Worm (Caenorhabditis elegans) whole organism, early embryonic: ENCODE measurements around the gene Y59A8B.24.

ENCODE experiments used
- F13C5.2 ChIP-seq: sonication (generic microtip); optimal IDR thresholded peaks from 2 replicates; lab custom pipeline; 2017; ENCODE audit warnings: mild to moderate bottlenecking, missing genetic modification characterization, inconsistent platforms, missing compliant biosample characterization
- aly-1 ChIP-seq: sonication (generic microtip); optimal IDR thresholded peaks from 2 replicates; lab custom pipeline; 2016; ENCODE audit warnings: missing genetic modification characterization, missing compliant biosample characterization
- ama-1 ChIP-seq: fragments of 150-350 bp; optimal IDR thresholded peaks from 2 replicates; lab custom pipeline; 2014
- hmbx-1 ChIP-seq: sonication (generic microtip); optimal IDR thresholded peaks from 2 replicates; lab custom pipeline; 2016; ENCODE audit warnings: mild to moderate bottlenecking, missing genetic modification characterization, missing compliant biosample characterization
- hnd-1 ChIP-seq: sonication (generic microtip); optimal IDR thresholded peaks from 2 replicates; lab custom pipeline; 2016; ENCODE audit warnings: missing genetic modification characterization, missing compliant biosample characterization

- TF ChIP-seq F13C5.2 (tag; lab: Kevin White, UChicago) (no peak), hmbx-1 (tag; lab: Kevin White, UChicago) (no peak), aly-1 (tag; lab: Kevin White, UChicago) (no peak), ama-1 (lab: Kevin White, UChicago) (no peak), hnd-1 (tag; lab: Kevin White, UChicago) (no peak)
Measured at ce11 chrV:17918726-17919125, 33.0 kb upstream of the Y59A8B.24 start, which contains the start of gene C06H5.8.
